Fruit fly (Drosophila melanogaster) whole organism, embryonic: Measurements from ENCODE around the gene GstT4.

ENCODE experiments used
- Adf1 ChIP-seq: fragments of 200-800 bp; sonication (Bioruptor generic); IDR thresholded peaks from 2 replicates; pipeline ENCODE4 v1.3.6; 2022; ENCODE audit warnings: missing biosample characterization, missing genetic modification characterization
- B-H2 ChIP-seq: fragments of 200-800 bp; sonication (Bioruptor generic); optimal IDR thresholded peaks from 2 replicates; lab custom pipeline; 2018; ENCODE audit warnings: missing biosample characterization, mild to moderate bottlenecking, missing genetic modification characterization
- CG10147 ChIP-seq: fragments of 200-800 bp; sonication (Bioruptor generic); optimal IDR thresholded peaks from 2 replicates; lab custom pipeline; 2019; ENCODE audit warnings: missing biosample characterization, mild to moderate bottlenecking, missing genetic modification characterization, moderate library complexity
- CG10979 ChIP-seq: fragments of 200-800 bp; sonication (Bioruptor generic); optimal IDR thresholded peaks from 2 replicates; lab custom pipeline; 2018; ENCODE audit warnings: missing biosample characterization, mild to moderate bottlenecking, missing genetic modification characterization, moderate library complexity
- CG11696 ChIP-seq: fragments of 200-800 bp; sonication (Bioruptor generic); IDR thresholded peaks from 2 replicates; pipeline ENCODE4 v1.3.6; 2022; ENCODE audit warnings: missing biosample characterization, missing genetic modification characterization
- CG12659 ChIP-seq: fragments of 200-800 bp; sonication (Bioruptor generic); optimal IDR thresholded peaks from 3 replicates; lab custom pipeline; 2017; ENCODE audit warnings: mild to moderate bottlenecking, missing biosample characterization, missing genetic modification reagents, missing genetic modification characterization
- CG13894 ChIP-seq: fragments of 200-800 bp; sonication (Bioruptor generic); optimal IDR thresholded peaks from 3 replicates; lab custom pipeline; 2018; ENCODE audit warnings: missing biosample characterization, mild to moderate bottlenecking, missing genetic modification characterization, moderate library complexity
- CG14441 ChIP-seq: fragments of 200-800 bp; sonication (Bioruptor generic); IDR thresholded peaks from 2 replicates; pipeline ENCODE4 v1.3.6; 2022; ENCODE audit warnings: missing biosample characterization, missing genetic modification characterization
- CG15269 ChIP-seq: fragments of 200-800 bp; sonication (Bioruptor generic); optimal IDR thresholded peaks from 2 replicates; lab custom pipeline; 2018; ENCODE audit warnings: missing biosample characterization, mild to moderate bottlenecking, missing genetic modification characterization, moderate library complexity
- CG15514 ChIP-seq: fragments of 200-800 bp; sonication (Bioruptor generic); optimal IDR thresholded peaks from 3 replicates; lab custom pipeline; 2017; ENCODE audit warnings: missing biosample characterization, missing genetic modification characterization, mild to moderate bottlenecking, moderate library complexity, missing genetic modification reagents
- CG16863 ChIP-seq: fragments of 200-800 bp; sonication (Bioruptor generic); optimal IDR thresholded peaks from 3 replicates; lab custom pipeline; 2016; ENCODE audit warnings: missing biosample characterization, missing genetic modification characterization
- CG17359 ChIP-seq: fragments of 200-800 bp; sonication (Bioruptor generic); optimal IDR thresholded peaks from 3 replicates; lab custom pipeline; 2018; ENCODE audit warnings: missing biosample characterization, mild to moderate bottlenecking, missing genetic modification characterization, moderate library complexity
- CG30431 ChIP-seq: fragments of 200-800 bp; sonication (Bioruptor generic); optimal IDR thresholded peaks from 2 replicates; lab custom pipeline; 2017; ENCODE audit warnings: missing biosample characterization, missing genetic modification characterization
- CG3065 ChIP-seq: fragments of 200-800 bp; sonication (Bioruptor generic); optimal IDR thresholded peaks from 2 replicates; lab custom pipeline; 2016; ENCODE audit warnings: missing biosample characterization, missing genetic modification characterization
- CG32772 ChIP-seq: fragments of 200-800 bp; sonication (Bioruptor generic); IDR thresholded peaks from 2 replicates; pipeline ENCODE4 v1.3.6; 2022; ENCODE audit warnings: missing biosample characterization, missing genetic modification characterization
- CG34376 ChIP-seq: fragments of 200-800 bp; sonication (Bioruptor generic); optimal IDR thresholded peaks from 2 replicates; lab custom pipeline; 2018; ENCODE audit warnings: missing biosample characterization, mild to moderate bottlenecking, missing genetic modification characterization
- CG4617 ChIP-seq: fragments of 200-800 bp; sonication (Bioruptor generic); optimal IDR thresholded peaks from 3 replicates; lab custom pipeline; 2016; ENCODE audit warnings: missing biosample characterization, missing genetic modification characterization, borderline replicate concordance
- CG5953 ChIP-seq: fragments of 200-800 bp; sonication (Bioruptor generic); IDR thresholded peaks from 2 replicates; pipeline ENCODE4 v1.3.6; 2022; ENCODE audit warnings: missing biosample characterization, missing genetic modification characterization
- Dip3 ChIP-seq: fragments of 200-800 bp; sonication (Bioruptor generic); optimal IDR thresholded peaks from 3 replicates; lab custom pipeline; 2016; ENCODE audit warnings: missing biosample characterization, missing genetic modification characterization
- Doc3 ChIP-seq: fragments of 200-800 bp; sonication (Bioruptor generic); IDR thresholded peaks from 3 replicates; pipeline ENCODE4 v1.3.6; 2022; ENCODE audit warnings: missing biosample characterization, missing genetic modification characterization; ENCODE audit not compliant: partially characterized antibody
- ERR ChIP-seq: fragments of 200-800 bp; sonication (Bioruptor generic); optimal IDR thresholded peaks from 2 replicates; lab custom pipeline; 2016; ENCODE audit warnings: missing biosample characterization, missing genetic modification characterization
- HLHmδ ChIP-seq: fragments of 200-800 bp; sonication (Bioruptor generic); optimal IDR thresholded peaks from 2 replicates; lab custom pipeline; 2018; ENCODE audit warnings: missing biosample characterization, mild to moderate bottlenecking, missing genetic modification characterization, moderate library complexity
- Hey ChIP-seq: fragments of 200-800 bp; sonication (Bioruptor generic); optimal IDR thresholded peaks from 3 replicates; lab custom pipeline; 2018; ENCODE audit warnings: missing biosample characterization, mild to moderate bottlenecking, missing genetic modification characterization
- Myb ChIP-seq: fragments of 200-800 bp; sonication (Bioruptor generic); optimal IDR thresholded peaks from 2 replicates; lab custom pipeline; 2016; ENCODE audit warnings: missing biosample characterization, missing genetic modification characterization
- NC2β ChIP-seq: fragments of 200-800 bp; sonication (Bioruptor generic); optimal IDR thresholded peaks from 2 replicates; lab custom pipeline; 2016; ENCODE audit warnings: missing biosample characterization, missing genetic modification characterization
- Nf-YC ChIP-seq: fragments of 200-800 bp; optimal IDR thresholded peaks from 3 replicates; lab custom pipeline; 2019; ENCODE audit warnings: missing biosample characterization, mild to moderate bottlenecking, missing genetic modification characterization, moderate library complexity
- Optix ChIP-seq: fragments of 200-800 bp; sonication (Bioruptor generic); IDR thresholded peaks from 3 replicates; pipeline ENCODE4 v1.3.6; 2022; ENCODE audit warnings: missing biosample characterization, missing genetic modification characterization
- Spps ChIP-seq: fragments of 200-800 bp; sonication (Bioruptor generic); optimal IDR thresholded peaks from 2 replicates; lab custom pipeline; 2018; ENCODE audit warnings: missing biosample characterization, mild to moderate bottlenecking, missing genetic modification characterization
- TFAM ChIP-seq: fragments of 200-800 bp; sonication (Bioruptor generic); optimal IDR thresholded peaks from 2 replicates; lab custom pipeline; 2017; ENCODE audit warnings: missing biosample characterization, missing genetic modification characterization, inconsistent platforms
- crol ChIP-seq: fragments of 200-800 bp; sonication (Bioruptor generic); IDR thresholded peaks from 2 replicates; pipeline ENCODE4 v1.3.6; 2022; ENCODE audit warnings: missing biosample characterization, missing genetic modification characterization
- dan ChIP-seq: fragments of 200-800 bp; sonication (Bioruptor generic); IDR thresholded peaks from 2 replicates; pipeline ENCODE4 v1.3.6; 2022; ENCODE audit warnings: missing biosample characterization, missing genetic modification characterization
- dati ChIP-seq: fragments of 200-800 bp; sonication (Bioruptor generic); IDR thresholded peaks from 2 replicates; pipeline ENCODE4 v1.3.6; 2022; ENCODE audit warnings: missing biosample characterization, missing genetic modification characterization
- her ChIP-seq: fragments of 200-800 bp; sonication (Bioruptor generic); optimal IDR thresholded peaks from 2 replicates; lab custom pipeline; 2016; ENCODE audit warnings: missing biosample characterization, missing genetic modification characterization
- lilli ChIP-seq: fragments of 200-800 bp; sonication (Bioruptor generic); optimal IDR thresholded peaks from 3 replicates; lab custom pipeline; 2016; ENCODE audit warnings: missing biosample characterization, missing genetic modification characterization
- mam ChIP-seq: fragments of 200-800 bp; sonication (Bioruptor generic); optimal IDR thresholded peaks from 3 replicates; lab custom pipeline; 2016; ENCODE audit warnings: missing biosample characterization, missing genetic modification characterization
- mirr ChIP-seq: fragments of 200-800 bp; sonication (Bioruptor generic); optimal IDR thresholded peaks from 3 replicates; lab custom pipeline; 2018; ENCODE audit warnings: missing biosample characterization, mild to moderate bottlenecking, missing genetic modification characterization
- odd ChIP-seq: fragments of 200-800 bp; sonication (Bioruptor generic); optimal IDR thresholded peaks from 2 replicates; lab custom pipeline; 2017; ENCODE audit warnings: missing biosample characterization, mild to moderate bottlenecking, missing genetic modification characterization
- pan ChIP-seq, 4 experiments: fragments of >200 bp in 3 of 4; fragments of 200-800 bp in 1 of 4; sonication (Bioruptor generic) in 1 of 4; optimal IDR thresholded peaks in 3 of 4; IDR thresholded peaks in 1 of 4; 2 replicates each; pipeline versions ENCODE4 v1.3.6 to Lab custom; 2017 to 2022; ENCODE audit warnings: missing biosample characterization in 2 of 4, missing genetic modification characterization in 2 of 4, mixed read lengths in 1 of 4
- ranshi ChIP-seq: fragments of 200-800 bp; sonication (Bioruptor generic); IDR thresholded peaks from 2 replicates; pipeline ENCODE4 v1.3.6; 2022; ENCODE audit warnings: missing biosample characterization, missing genetic modification characterization
- repo ChIP-seq: fragments of 200-800 bp; sonication (Bioruptor generic); optimal IDR thresholded peaks from 2 replicates; lab custom pipeline; 2016; ENCODE audit warnings: missing biosample characterization, missing genetic modification characterization
- rib ChIP-seq: fragments of 200-800 bp; sonication (Bioruptor generic); IDR thresholded peaks from 2 replicates; pipeline ENCODE4 v1.3.6; 2022; ENCODE audit warnings: missing biosample characterization, missing genetic modification characterization
- schlank ChIP-seq: fragments of 200-800 bp; sonication (Bioruptor generic); optimal IDR thresholded peaks from 2 replicates; lab custom pipeline; 2018; ENCODE audit warnings: missing biosample characterization, mild to moderate bottlenecking, missing genetic modification characterization
- sima ChIP-seq: fragments of 200-800 bp; sonication (Bioruptor generic); optimal IDR thresholded peaks from 2 replicates; lab custom pipeline; 2016; ENCODE audit warnings: missing biosample characterization, missing genetic modification characterization
- slp2 ChIP-seq: fragments of 200-800 bp; sonication (Bioruptor generic); optimal IDR thresholded peaks from 2 replicates; lab custom pipeline; 2016; ENCODE audit warnings: missing biosample characterization, missing genetic modification characterization
- vvl ChIP-seq: fragments of 200-800 bp; sonication (Bioruptor generic); IDR thresholded peaks from 2 replicates; pipeline ENCODE4 v1.3.6; 2022; ENCODE audit warnings: missing biosample characterization, missing genetic modification characterization

GstT4 gene

dm6 chrX:13396378-13397099, 8.0 kb upstream of the GstT4 start, which contains the start of gene Bcat (continued):
- TF ChIP-seq ranshi (0 out of 2 replicates have a peak, but pooled peaks have one; percentile 35), her (GFP tag; lab: Kevin White, UChicago) (no peak), schlank (tag; lab: Kevin White, UChicago) (peak; percentile 13), Adf1 (GFP tag; lab: Robert Waterston, UW) (no peak), CG12659 (GFP tag; lab: Kevin White, UChicago) (peak; percentile 88), CG14441 (GFP tag; lab: Robert Waterston, UW) (peak; percentile 57), ERR (GFP tag; lab: Kevin White, UChicago) (no peak), dan (GFP tag; lab: Robert Waterston, UW) (no peak), Doc3 (no peak), CG10979 (tag; lab: Kevin White, UChicago) (peak; percentile 47), Nf-YC (tag; lab: Kevin White, UChicago) (peak; percentile 69), CG30431 (GFP tag; lab: Kevin White, UChicago) (peak; percentile 41), CG10147 (GFP tag; lab: Kevin White, UChicago) (peak; percentile 74), CG15269 (tag; lab: Kevin White, UChicago) (peak; percentile 84), CG16863 (GFP tag; lab: Kevin White, UChicago) (no peak), CG4617 (GFP tag; lab: Kevin White, UChicago) (no peak), dati (GFP tag; lab: Robert Waterston, UW) (no peak), rib (GFP tag; lab: Robert Waterston, UW) (no peak), Myb (GFP tag; lab: Kevin White, UChicago) (no peak), CG5953 (GFP tag; lab: Robert Waterston, UW) (no peak), CG15514 (GFP tag; lab: Kevin White, UChicago) (no peak), odd (GFP tag; lab: Kevin White, UChicago) (peak; percentile 75), pan (optimal IDR thresholded peaks at IDR 0.05; lab: Kevin White, UChicago) (no peak), pan (GFP tag; optimal IDR thresholded peaks at IDR 0.05 in 1 of 2, IDR thresholded peaks at IDR 0.05 in 1 of 2) (peak in 1 of 2 experiments; percentile 6), slp2 (GFP tag; lab: Kevin White, UChicago) (peak; percentile 23), NC2β (GFP tag; lab: Kevin White, UChicago) (no peak), Optix (GFP tag; lab: Robert Waterston, UW) (no peak), CG34376 (GFP tag; lab: Kevin White, UChicago) (peak; percentile 28), CG17359 (tag; lab: Kevin White, UChicago) (peak; percentile 29), Hey (tag; lab: Kevin White, UChicago) (no peak), CG32772 (GFP tag; lab: Robert Waterston, UW) (peak; percentile 48; the same call in 1 of the 2 replicates), mam (GFP tag; lab: Kevin White, UChicago) (peak; percentile 39), lilli (GFP tag; lab: Kevin White, UChicago) (peak; percentile 43), HLHmδ (GFP tag; lab: Kevin White, UChicago) (peak; percentile 16), TFAM (GFP tag; lab: Kevin White, UChicago) (no peak), vvl (GFP tag; lab: Robert Waterston, UW) (peak; percentile 47), B-H2 (peak; percentile 4), crol (GFP tag; lab: Robert Waterston, UW) (no peak), Dip3 (GFP tag; lab: Kevin White, UChicago) (peak; percentile 51), sima (no peak), Spps (tag; lab: Kevin White, UChicago) (no peak), mirr (GFP tag; lab: Kevin White, UChicago) (peak; percentile 16), repo (GFP tag; lab: Kevin White, UChicago) (no peak), CG3065 (GFP tag; lab: Kevin White, UChicago) (no peak), CG11696 (GFP tag; lab: Robert Waterston, UW) (no peak), CG13894 (tag; lab: Kevin White, UChicago) (no peak)
- TF ChIP-seq, all 482 proteins: peak for 242
